Worm (Caenorhabditis elegans) whole organism, L3 larva: ENCODE results near the gene pals-31.

Experiments used
- R02D3.7 ChIP-seq: fragments of 150-350 bp; optimal IDR thresholded peaks from 2 replicates; lab custom pipeline; 2014; ENCODE audit warnings: missing biosample characterization, missing genetic modification characterization
- ZK546.5 ChIP-seq: sonication (generic microtip); optimal IDR thresholded peaks from 2 replicates; lab custom pipeline; 2017; ENCODE audit warnings: missing biosample characterization, missing genetic modification characterization
- aly-2 ChIP-seq: fragments of 150-350 bp; optimal IDR thresholded peaks from 2 replicates; lab custom pipeline; 2014; ENCODE audit warnings: missing biosample characterization, missing genetic modification characterization
- ama-1 ChIP-seq: fragments of 150-350 bp; optimal IDR thresholded peaks from 2 replicates; lab custom pipeline; 2018
- ceh-16 ChIP-seq: sonication (generic microtip); optimal IDR thresholded peaks from 2 replicates; lab custom pipeline; 2017; ENCODE audit warnings: missing biosample characterization, missing genetic modification characterization
- ceh-82 ChIP-seq: fragments of 150-350 bp; optimal IDR thresholded peaks from 2 replicates; lab custom pipeline; 2014; ENCODE audit warnings: missing biosample characterization, missing genetic modification characterization
- ceh-9 ChIP-seq: sonication (generic microtip); optimal IDR thresholded peaks from 2 replicates; lab custom pipeline; 2018; ENCODE audit warnings: missing biosample characterization, missing genetic modification characterization
- daf-12 ChIP-seq: fragments of 150-350 bp; optimal IDR thresholded peaks from 2 replicates; lab custom pipeline; 2014; ENCODE audit warnings: missing biosample characterization, missing genetic modification reagents, missing genetic modification characterization
- egl-27 ChIP-seq: sonication (generic microtip); optimal IDR thresholded peaks from 4 replicates; lab custom pipeline; 2017; ENCODE audit warnings: missing biosample characterization, missing genetic modification reagents, missing genetic modification characterization
- egl-5 ChIP-seq: fragments of 150-350 bp; optimal IDR thresholded peaks from 2 replicates; lab custom pipeline; 2017; ENCODE audit warnings: missing biosample characterization, missing genetic modification reagents, missing genetic modification characterization, inconsistent platforms
- elt-2 ChIP-seq: sonication (generic microtip); optimal IDR thresholded peaks from 2 replicates; lab custom pipeline; 2016; ENCODE audit warnings: missing genetic modification reagents, mild to moderate bottlenecking, missing genetic modification characterization, missing compliant biosample characterization
- elt-3 ChIP-seq, 3 experiments: fragments of 150-350 bp in 1 of 3; sonication (generic microtip) in 2 of 3; optimal IDR thresholded peaks; 2 replicates in 2 of 3; 4 replicates in 1 of 3; lab custom pipeline; 2014 to 2017; ENCODE audit warnings: missing biosample characterization in 3 of 3, missing genetic modification characterization in 3 of 3
- fkh-10 ChIP-seq: sonication (generic microtip); optimal IDR thresholded peaks from 2 replicates; lab custom pipeline; 2017; ENCODE audit warnings: missing biosample characterization, missing genetic modification reagents, missing genetic modification characterization
- fkh-2 ChIP-seq: fragments of 150-350 bp; optimal IDR thresholded peaks from 2 replicates; lab custom pipeline; 2014; ENCODE audit warnings: missing biosample characterization, missing genetic modification reagents, missing genetic modification characterization
- fos-1 ChIP-seq: fragments of 150-350 bp; optimal IDR thresholded peaks from 2 replicates; lab custom pipeline; 2014; ENCODE audit warnings: missing biosample characterization, missing genetic modification characterization
- hmg-11 ChIP-seq: sonication (generic microtip); optimal IDR thresholded peaks from 2 replicates; lab custom pipeline; 2016; ENCODE audit warnings: missing genetic modification characterization, missing compliant biosample characterization
- jun-1 ChIP-seq: fragments of 150-350 bp; optimal IDR thresholded peaks from 2 replicates; lab custom pipeline; 2014; ENCODE audit warnings: missing biosample characterization, missing genetic modification reagents, missing genetic modification characterization
- lin-15B ChIP-seq: fragments of 150-350 bp; optimal IDR thresholded peaks from 2 replicates; lab custom pipeline; 2014; ENCODE audit warnings: missing biosample characterization, missing genetic modification characterization
- lin-39 ChIP-seq: fragments of 150-350 bp; optimal IDR thresholded peaks from 2 replicates; lab custom pipeline; 2018; ENCODE audit warnings: missing biosample characterization, missing genetic modification reagents, missing genetic modification characterization
- lsy-12 ChIP-seq: sonication (generic microtip); optimal IDR thresholded peaks from 2 replicates; lab custom pipeline; 2016; ENCODE audit warnings: mild to moderate bottlenecking, missing genetic modification characterization, missing compliant biosample characterization
- mdl-1 ChIP-seq: fragments of 150-350 bp; optimal IDR thresholded peaks from 2 replicates; lab custom pipeline; 2014; ENCODE audit warnings: missing biosample characterization, missing genetic modification characterization
- mml-1 ChIP-seq: fragments of 150-350 bp; sonication (generic microtip); optimal IDR thresholded peaks from 3 replicates; lab custom pipeline; 2014; ENCODE audit warnings: missing biosample characterization, missing genetic modification characterization
- nfya-1 ChIP-seq: sonication (generic microtip); optimal IDR thresholded peaks from 2 replicates; lab custom pipeline; 2017; ENCODE audit warnings: missing genetic modification characterization, mild to moderate bottlenecking, missing compliant biosample characterization, antibody characterized with exemption, moderate library complexity; ENCODE audit not compliant: insufficient read depth
- nhr-12 ChIP-seq: fragments of 150-350 bp; optimal IDR thresholded peaks from 2 replicates; lab custom pipeline; 2014; ENCODE audit warnings: missing biosample characterization, missing genetic modification characterization
- nhr-237 ChIP-seq: fragments of 150-350 bp; optimal IDR thresholded peaks from 2 replicates; lab custom pipeline; 2014; ENCODE audit warnings: missing biosample characterization, missing genetic modification characterization
- nhr-25 ChIP-seq: sonication (generic microtip); optimal IDR thresholded peaks from 2 replicates; lab custom pipeline; 2017; ENCODE audit warnings: missing biosample characterization, missing genetic modification characterization
- nhr-28 ChIP-seq: fragments of 150-350 bp; optimal IDR thresholded peaks from 2 replicates; lab custom pipeline; 2014; ENCODE audit warnings: missing biosample characterization, missing genetic modification characterization
- nhr-43 ChIP-seq: sonication (generic microtip); optimal IDR thresholded peaks from 2 replicates; lab custom pipeline; 2016; ENCODE audit warnings: mild to moderate bottlenecking, missing genetic modification characterization, missing compliant biosample characterization; ENCODE audit not compliant: poor library complexity, severe bottlenecking
- nhr-67 ChIP-seq: fragments of 150-350 bp; optimal IDR thresholded peaks from 2 replicates; lab custom pipeline; 2014; ENCODE audit warnings: missing biosample characterization, missing genetic modification characterization
- nhr-77 ChIP-seq: fragments of 150-350 bp; optimal IDR thresholded peaks from 2 replicates; lab custom pipeline; 2014; ENCODE audit warnings: missing biosample characterization, missing genetic modification characterization
- pha-4 ChIP-seq: fragments of 150-350 bp; optimal IDR thresholded peaks from 2 replicates; lab custom pipeline; 2014; ENCODE audit warnings: missing biosample characterization, missing genetic modification reagents, missing genetic modification characterization
- pqm-1 ChIP-seq: fragments of 150-350 bp; optimal IDR thresholded peaks from 2 replicates; lab custom pipeline; 2017; ENCODE audit warnings: missing biosample characterization, missing genetic modification characterization, inconsistent platforms
- sea-2 ChIP-seq: fragments of 150-350 bp; sonication (generic microtip); optimal IDR thresholded peaks from 4 replicates; lab custom pipeline; 2014; ENCODE audit warnings: missing biosample characterization, missing genetic modification reagents, missing genetic modification characterization
- skn-1 ChIP-seq: fragments of 150-350 bp; optimal IDR thresholded peaks from 2 replicates; lab custom pipeline; 2014; ENCODE audit warnings: missing biosample characterization, missing genetic modification characterization
- snpc-4 ChIP-seq: fragments of 150-350 bp; optimal IDR thresholded peaks from 2 replicates; lab custom pipeline; 2014; ENCODE audit warnings: missing biosample characterization, missing genetic modification characterization
- unc-62 ChIP-seq: fragments of 150-350 bp; sonication (generic microtip); optimal IDR thresholded peaks from 4 replicates; lab custom pipeline; 2014; ENCODE audit warnings: missing biosample characterization, missing genetic modification reagents, missing genetic modification characterization
- zag-1 ChIP-seq: fragments of 150-350 bp; optimal IDR thresholded peaks from 2 replicates; lab custom pipeline; 2014; ENCODE audit warnings: missing biosample characterization, missing genetic modification characterization
- ztf-11 ChIP-seq: fragments of 150-350 bp; optimal IDR thresholded peaks from 2 replicates; lab custom pipeline; 2014; ENCODE audit warnings: missing biosample characterization, missing genetic modification characterization
- ztf-4 ChIP-seq: fragments of 150-350 bp; optimal IDR thresholded peaks from 2 replicates; lab custom pipeline; 2014; ENCODE audit warnings: missing biosample characterization, missing genetic modification characterization

Gene pals-31

ce11 chrV:620987-621386 lies 15.4 kb upstream of the pals-31 start:
- TF ChIP-seq nfya-1 (tag; lab: Kevin White, UChicago) (no peak), lin-39 (tag; lab: Kevin White, UChicago) (no peak), daf-12 (no peak), nhr-237 (tag; lab: Kevin White, UChicago) (no peak), elt-2 (no peak), fkh-10 (GFP tag; lab: Kevin White, UChicago) (no peak), aly-2 (no peak)

- no peak for TF ChIP-seq R02D3.7
- no peak for TF ChIP-seq jun-1 (tag; lab: Kevin White, UChicago)
- TF ChIP-seq pha-4, result peak; percentile 36
- TF ChIP-seq pqm-1, result peak; percentile 64
- peak; percentile 56 for TF ChIP-seq elt-2
Observed at ce11 chrV:622902-623301, 13.5 kb upstream of the pals-31 start, which contains the start of gene F48G7.5. Gene F48G7.5, minus strand, starts transcription at chrV:622935.

ce11 chrV:624922-625321 lies 11.5 kb upstream of the pals-31 start, which contains the start of gene srt-17:
Gene srt-17, minus strand, starts transcription at chrV:625022.
- TF ChIP-seq nhr-237 (tag; lab: Kevin White, UChicago) (no peak), nhr-12 (tag; lab: Kevin White, UChicago) (no peak), ama-1 (lab: Kevin White, UChicago) (no peak), hmg-11 (no peak), unc-62 (GFP tag; lab: Kevin White, UChicago) (no peak), R02D3.7 (no peak), jun-1 (tag; lab: Kevin White, UChicago) (no peak), nhr-25 (tag; lab: Kevin White, UChicago) (no peak), lin-39 (tag; lab: Kevin White, UChicago) (no peak), nfya-1 (tag; lab: Kevin White, UChicago) (no peak), fkh-10 (GFP tag; lab: Kevin White, UChicago) (no peak), daf-12 (no peak)
- TF ChIP-seq, all 47 proteins: peak for 0

ce11 chrV:626321-626720 lies 10.1 kb upstream of the pals-31 start, which contains the start of gene F48G7.7:
Gene F48G7.7, minus strand, starts transcription at chrV:626421.
- TF ChIP-seq ceh-9 (no peak), zag-1 (no peak), nhr-12 (tag; lab: Kevin White, UChicago) (no peak), lin-39 (tag; lab: Kevin White, UChicago) (no peak), ceh-82 (tag; lab: Kevin White, UChicago) (no peak), nhr-77 (tag; lab: Kevin White, UChicago) (no peak), unc-62 (GFP tag; lab: Kevin White, UChicago) (no peak), fos-1 (tag; lab: Kevin White, UChicago) (no peak), sea-2 (no peak), fkh-10 (GFP tag; lab: Kevin White, UChicago) (no peak), lin-15B (tag; lab: Kevin White, UChicago) (no peak)
- TF ChIP-seq, all 47 proteins: peak for 0

- TF ChIP-seq R02D3.7, result no peak
Observed at ce11 chrV:627585-627984, 8.8 kb upstream of the pals-31 start, which contains the start of gene F48G7.8. Gene F48G7.8, minus strand, starts transcription at chrV:627685.

ce11 chrV:628527-628926 lies 7.9 kb upstream of the pals-31 start, which contains the start of gene F48G7.9:
Gene F48G7.9, minus strand, starts transcription at chrV:628627.
- TF ChIP-seq ZK546.5 (tag; lab: Kevin White, UChicago) (no peak), nhr-43 (no peak), zag-1 (no peak), nfya-1 (tag; lab: Kevin White, UChicago) (no peak), lsy-12 (no peak), ztf-4 (no peak), hmg-11 (no peak), nhr-67 (tag; lab: Kevin White, UChicago) (no peak), elt-3 (tag; optimal IDR thresholded peaks at IDR 0.05; lab: Kevin White, UChicago) (no peak), ztf-11 (tag; lab: Kevin White, UChicago) (no peak)

- no peak for TF ChIP-seq mml-1 (tag; lab: Kevin White, UChicago)
- TF ChIP-seq egl-5 (tag; lab: Kevin White, UChicago), result no peak
- no peak for TF ChIP-seq fkh-2 (tag; lab: Kevin White, UChicago)
- TF ChIP-seq pha-4, result peak; percentile 59
- TF ChIP-seq daf-12, result no peak
- TF ChIP-seq ama-1 (lab: Kevin White, UChicago), result no peak
- peak; percentile 10 for TF ChIP-seq pqm-1
- peak; percentile 25 for TF ChIP-seq elt-2
- no peak for TF ChIP-seq nhr-67 (tag; lab: Kevin White, UChicago)
- no peak for TF ChIP-seq nfya-1 (tag; lab: Kevin White, UChicago)
- TF ChIP-seq nhr-12 (tag; lab: Kevin White, UChicago), result no peak
- TF ChIP-seq ceh-9, result no peak
- no peak for TF ChIP-seq ztf-4
- TF ChIP-seq unc-62 (GFP tag; lab: Kevin White, UChicago), result no peak
- no peak for TF ChIP-seq ceh-16
- no peak for TF ChIP-seq mdl-1
- TF ChIP-seq ceh-82 (tag; lab: Kevin White, UChicago), result no peak
- TF ChIP-seq snpc-4 (tag; lab: Kevin White, UChicago), result peak; percentile 8
- no peak for TF ChIP-seq ZK546.5 (tag; lab: Kevin White, UChicago)
- TF ChIP-seq skn-1, result no peak
- no peak for TF ChIP-seq elt-3 (tag; optimal IDR thresholded peaks at IDR 0.05; lab: Kevin White, UChicago)
- no peak for TF ChIP-seq egl-27 (tag; lab: Kevin White, UChicago)
- no peak for TF ChIP-seq nhr-28
Observed at ce11 chrV:631832-632231, 4.5 kb upstream of the pals-31 start.
